Fruit fly (Drosophila melanogaster) whole organism, prepupa: ENCODE measurements around the gene mrn.

Experiments used
- CG11902 ChIP-seq: fragments of 200-800 bp; sonication (Bioruptor generic); optimal IDR thresholded peaks from 3 replicates; lab custom pipeline; 2016; ENCODE audit warnings: missing biosample characterization, missing genetic modification characterization
- CG16779 ChIP-seq: fragments of 200-800 bp; sonication (Bioruptor generic); optimal IDR thresholded peaks from 3 replicates; lab custom pipeline; 2017; ENCODE audit warnings: missing biosample characterization, mild to moderate bottlenecking, missing genetic modification characterization
- CG31627 ChIP-seq: fragments of 200-800 bp; sonication (Bioruptor generic); optimal IDR thresholded peaks from 3 replicates; lab custom pipeline; 2016; ENCODE audit warnings: missing biosample characterization, missing genetic modification characterization
- CG34406 ChIP-seq: fragments of 200-800 bp; sonication (Bioruptor generic); optimal IDR thresholded peaks from 3 replicates; lab custom pipeline; 2016; ENCODE audit warnings: missing biosample characterization, missing genetic modification characterization
- CG3919 ChIP-seq: fragments of 200-800 bp; sonication (Bioruptor generic); optimal IDR thresholded peaks from 3 replicates; lab custom pipeline; 2016; ENCODE audit warnings: missing biosample characterization, missing genetic modification characterization
- CG4318 ChIP-seq: fragments of 200-800 bp; sonication (Bioruptor generic); optimal IDR thresholded peaks from 3 replicates; lab custom pipeline; 2017; ENCODE audit warnings: missing biosample characterization, mild to moderate bottlenecking, missing genetic modification characterization
- CG6276 ChIP-seq: fragments of 200-800 bp; sonication (Bioruptor generic); optimal IDR thresholded peaks from 2 replicates; lab custom pipeline; 2017; ENCODE audit warnings: missing biosample characterization, mild to moderate bottlenecking, missing genetic modification characterization
- Eip75B ChIP-seq: fragments of 200-800 bp; sonication (Bioruptor generic); optimal IDR thresholded peaks from 3 replicates; lab custom pipeline; 2016; ENCODE audit warnings: missing biosample characterization, missing genetic modification characterization
- Eip78C ChIP-seq: fragments of 200-800 bp; sonication (Bioruptor generic); peaks from one replicate; lab custom pipeline; 2016; ENCODE audit warnings: missing biosample characterization, missing genetic modification characterization
- Ets21C ChIP-seq: fragments of 200-800 bp; sonication (Bioruptor generic); optimal IDR thresholded peaks from 3 replicates; lab custom pipeline; 2016; ENCODE audit warnings: missing biosample characterization, missing genetic modification characterization
- Hr39 ChIP-seq: fragments of 200-800 bp; sonication (Bioruptor generic); optimal IDR thresholded peaks from 2 replicates; lab custom pipeline; 2016; ENCODE audit warnings: missing biosample characterization, missing genetic modification characterization
- fd59A ChIP-seq: fragments of 200-800 bp; sonication (Bioruptor generic); optimal IDR thresholded peaks from 2 replicates; lab custom pipeline; 2017; ENCODE audit warnings: missing biosample characterization, mild to moderate bottlenecking, missing genetic modification characterization, missing genetic modification reagents
- lz ChIP-seq: fragments of 200-800 bp; sonication (Bioruptor generic); optimal IDR thresholded peaks from 3 replicates; lab custom pipeline; 2016; ENCODE audit warnings: missing biosample characterization, missing genetic modification characterization
- topi ChIP-seq: fragments of 200-800 bp; sonication (Bioruptor generic); optimal IDR thresholded peaks from 3 replicates; lab custom pipeline; 2016; ENCODE audit warnings: missing biosample characterization, missing genetic modification characterization

DNA sequence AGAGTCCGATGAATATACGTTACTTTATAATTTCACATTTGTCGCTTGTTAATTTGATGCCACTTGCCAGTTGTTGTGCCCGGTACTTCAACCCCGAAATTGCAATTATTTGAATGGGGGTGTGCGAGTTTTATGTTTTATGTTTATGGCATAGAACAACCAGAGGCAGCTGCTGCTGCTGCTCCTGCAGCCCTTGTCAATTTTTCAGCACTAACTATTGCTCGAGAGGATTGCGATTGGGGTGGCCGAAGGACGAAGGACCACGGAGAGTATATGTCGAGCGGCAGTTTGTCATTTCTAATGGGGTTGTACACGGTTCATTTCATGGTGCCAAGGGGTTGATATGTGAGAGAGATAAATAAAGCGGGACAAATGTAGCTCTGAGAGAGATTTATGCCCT is 43.8 kb upstream of the mrn start:
- TF ChIP-seq lz: no peak
- no peak for TF ChIP-seq CG3919 (GFP tag; lab: Kevin White, UChicago)
- no peak for TF ChIP-seq Eip75B (GFP tag; lab: Kevin White, UChicago)
- TF ChIP-seq CG31627 (GFP tag; lab: Kevin White, UChicago): no peak
- TF ChIP-seq CG16779 (tag; lab: Kevin White, UChicago): no peak
- TF ChIP-seq Ets21C: no peak
- no peak for TF ChIP-seq Hr39 (GFP tag; lab: Kevin White, UChicago)
- TF ChIP-seq topi (GFP tag; lab: Kevin White, UChicago): no peak
- no peak for TF ChIP-seq CG6276 (GFP tag; lab: Kevin White, UChicago)
- TF ChIP-seq CG4318 (GFP tag; lab: Kevin White, UChicago): no peak
- TF ChIP-seq CG34406 (GFP tag; lab: Kevin White, UChicago): no peak
- no peak for TF ChIP-seq CG11902 (GFP tag; lab: Kevin White, UChicago)
- no peak for TF ChIP-seq Eip78C (GFP tag; lab: Kevin White, UChicago)
- TF ChIP-seq fd59A (GFP tag; lab: Kevin White, UChicago): no peak
